Worm (Caenorhabditis elegans): ENCODE measurements around the gene F07A11.4.

F07A11.4 gene

ce11 chrII:11652679-11653174 lies 51.9 kb downstream of the F07A11.4 start, which contains the start of the genes rad-23 and rpn-12:
TSS of gene rad-23 (minus strand) at chrII:11652729.
TSS of gene rpn-12 (plus strand) at chrII:11653124.
- TF ChIP-seq hlh-30 (tag; optimal IDR thresholded peaks at IDR 0.05; ENCODE audit: insufficient read depth) (peak; percentile 0), F13H6.1 (tag; optimal IDR thresholded peaks at IDR 0.05) (no peak), nhr-232 (tag; optimal IDR thresholded peaks at IDR 0.05) (no peak), unc-42 (tag; optimal IDR thresholded peaks at IDR 0.05) (peak; percentile 47), unc-3 (GFP tag; conservative IDR thresholded peaks at IDR 0.05) (no peak), unc-3 (tag; optimal IDR thresholded peaks at IDR 0.05) (no peak), gmeb-2 (tag; optimal IDR thresholded peaks at IDR 0.05) (no peak), unc-86 (tag; optimal IDR thresholded peaks at IDR 0.05) (no peak), ceh-6 (GFP tag; optimal IDR thresholded peaks at IDR 0.05) (no peak), ceh-24 (tag; optimal IDR thresholded peaks at IDR 0.05) (no peak), zip-5 (tag; optimal IDR thresholded peaks at IDR 0.05) (no peak), ceh-31 (tag; optimal IDR thresholded peaks at IDR 0.05) (peak; percentile 29), nfya-1 (tag; optimal IDR thresholded peaks at IDR 0.05) (peak; percentile 29), ahr-1 (tag; optimal IDR thresholded peaks at IDR 0.05) (no peak), eyg-1 (tag; optimal IDR thresholded peaks at IDR 0.05) (no peak), hlh-13 (GFP tag; optimal IDR thresholded peaks at IDR 0.05) (no peak)

- TF ChIP-seq hlh-30 (tag; optimal IDR thresholded peaks at IDR 0.05; ENCODE audit: insufficient read depth) (no peak), pros-1 (tag; optimal IDR thresholded peaks at IDR 0.05) (no peak), pag-3 (tag; optimal IDR thresholded peaks at IDR 0.05; ENCODE audit: borderline replicate concordance) (no peak), mec-3 (tag; optimal IDR thresholded peaks at IDR 0.05; ENCODE audit: borderline replicate concordance) (no peak), zip-5 (tag; optimal IDR thresholded peaks at IDR 0.05) (no peak), fkh-10 (GFP tag; optimal IDR thresholded peaks at IDR 0.05) (no peak), lim-6 (tag; optimal IDR thresholded peaks at IDR 0.05) (no peak), pax-1 (tag; optimal IDR thresholded peaks at IDR 0.05) (no peak)
Measured at ce11 chrII:11657079-11657478, 56.3 kb downstream of the F07A11.4 start, which contains the start of gene nep-1. TSS of gene nep-1 (minus strand) at chrII:11657179.

ce11 chrII:11658854-11659253 lies 58.0 kb downstream of the F07A11.4 start:
- TF ChIP-seq ceh-24 (tag; optimal IDR thresholded peaks at IDR 0.05), result no peak
- TF ChIP-seq C08G9.2 (tag; optimal IDR thresholded peaks at IDR 0.05), result no peak
